Fruit fly (Drosophila melanogaster) whole organism, prepupa: ENCODE results near the gene SNRPG.

ENCODE experiments used
- Blimp-1 ChIP-seq: fragments of 200-800 bp; sonication (Bioruptor generic); optimal IDR thresholded peaks from 3 replicates; lab custom pipeline; 2017; ENCODE audit warnings: missing biosample characterization, missing genetic modification characterization, mild to moderate bottlenecking, moderate library complexity, missing genetic modification reagents
- CG10631 ChIP-seq: fragments of 200-800 bp; sonication (Bioruptor generic); optimal IDR thresholded peaks from 2 replicates; lab custom pipeline; 2016; ENCODE audit warnings: missing biosample characterization, missing genetic modification characterization
- CG10669 ChIP-seq: fragments of 200-800 bp; sonication (Bioruptor generic); optimal IDR thresholded peaks from 3 replicates; lab custom pipeline; 2018; ENCODE audit warnings: missing biosample characterization, mild to moderate bottlenecking, missing genetic modification characterization, moderate library complexity
- CG11294 ChIP-seq: fragments of 200-800 bp; sonication (Bioruptor generic); IDR thresholded peaks from 2 replicates; pipeline ENCODE4 v1.3.6; 2022; ENCODE audit warnings: missing biosample characterization, missing genetic modification characterization
- CG11762 ChIP-seq: fragments of 200-800 bp; sonication (Bioruptor generic); optimal IDR thresholded peaks from 3 replicates; lab custom pipeline; 2016; ENCODE audit warnings: missing biosample characterization, missing genetic modification characterization; ENCODE audit not compliant: insufficient read depth
- CG15336 ChIP-seq: fragments of 200-800 bp; sonication (Bioruptor generic); IDR thresholded peaks from 2 replicates; pipeline ENCODE4 v1.3.6; 2022; ENCODE audit warnings: missing biosample characterization, missing genetic modification characterization
- CG16779 ChIP-seq: fragments of 200-800 bp; sonication (Bioruptor generic); optimal IDR thresholded peaks from 3 replicates; lab custom pipeline; 2017; ENCODE audit warnings: missing biosample characterization, mild to moderate bottlenecking, missing genetic modification characterization
- CG3032 ChIP-seq: fragments of 200-800 bp; optimal IDR thresholded peaks from 2 replicates; lab custom pipeline; 2019; ENCODE audit warnings: missing biosample characterization, mild to moderate bottlenecking, missing genetic modification characterization, moderate library complexity
- CG31627 ChIP-seq: fragments of 200-800 bp; sonication (Bioruptor generic); optimal IDR thresholded peaks from 3 replicates; lab custom pipeline; 2016; ENCODE audit warnings: missing biosample characterization, missing genetic modification characterization
- CG34406 ChIP-seq: fragments of 200-800 bp; sonication (Bioruptor generic); optimal IDR thresholded peaks from 3 replicates; lab custom pipeline; 2016; ENCODE audit warnings: missing biosample characterization, missing genetic modification characterization
- CG3919 ChIP-seq: fragments of 200-800 bp; sonication (Bioruptor generic); optimal IDR thresholded peaks from 3 replicates; lab custom pipeline; 2016; ENCODE audit warnings: missing biosample characterization, missing genetic modification characterization
- CG4318 ChIP-seq: fragments of 200-800 bp; sonication (Bioruptor generic); optimal IDR thresholded peaks from 3 replicates; lab custom pipeline; 2017; ENCODE audit warnings: missing biosample characterization, mild to moderate bottlenecking, missing genetic modification characterization
- CG6163 ChIP-seq: fragments of 200-800 bp; sonication (Bioruptor generic); IDR thresholded peaks from 3 replicates; pipeline ENCODE4 v1.3.6; 2022; ENCODE audit warnings: missing biosample characterization, missing genetic modification characterization
- CG6276 ChIP-seq: fragments of 200-800 bp; sonication (Bioruptor generic); optimal IDR thresholded peaks from 2 replicates; lab custom pipeline; 2017; ENCODE audit warnings: missing biosample characterization, mild to moderate bottlenecking, missing genetic modification characterization
- CG6808 ChIP-seq: fragments of 200-800 bp; sonication (Bioruptor generic); optimal IDR thresholded peaks from 3 replicates; lab custom pipeline; 2017; ENCODE audit warnings: missing biosample characterization, missing genetic modification characterization, mild to moderate bottlenecking, moderate library complexity, missing genetic modification reagents
- CG6854 ChIP-seq: fragments of 200-800 bp; sonication (Bioruptor generic); optimal IDR thresholded peaks from 2 replicates; lab custom pipeline; 2017; ENCODE audit warnings: missing biosample characterization, mild to moderate bottlenecking, missing genetic modification characterization
- CG8119 ChIP-seq: fragments of 200-800 bp; sonication (Bioruptor generic); IDR thresholded peaks from 3 replicates; pipeline ENCODE4 v1.3.6; 2022; ENCODE audit warnings: missing biosample characterization, missing genetic modification characterization
- CG8319 ChIP-seq: fragments of 200-800 bp; sonication (Bioruptor generic); optimal IDR thresholded peaks from 3 replicates; lab custom pipeline; 2016; ENCODE audit warnings: missing biosample characterization, missing genetic modification characterization
- CG8632 ChIP-seq: fragments of 200-800 bp; sonication (Bioruptor generic); optimal IDR thresholded peaks from 3 replicates; lab custom pipeline; 2016; ENCODE audit warnings: missing biosample characterization, missing genetic modification characterization
- CG9139 ChIP-seq: fragments of 200-800 bp; sonication (Bioruptor generic); optimal IDR thresholded peaks from 3 replicates; lab custom pipeline; 2017; ENCODE audit warnings: missing biosample characterization, mild to moderate bottlenecking, missing genetic modification characterization
- Eip75B ChIP-seq: fragments of 200-800 bp; sonication (Bioruptor generic); optimal IDR thresholded peaks from 3 replicates; lab custom pipeline; 2016; ENCODE audit warnings: missing biosample characterization, missing genetic modification characterization
- Eip78C ChIP-seq: fragments of 200-800 bp; sonication (Bioruptor generic); peaks from one replicate; lab custom pipeline; 2016; ENCODE audit warnings: missing biosample characterization, missing genetic modification characterization
- Eip93F ChIP-seq: fragments of 200-800 bp; sonication (Bioruptor generic); optimal IDR thresholded peaks from 2 replicates; lab custom pipeline; 2016; ENCODE audit warnings: missing biosample characterization, mild to moderate bottlenecking, missing genetic modification characterization
- Ets21C ChIP-seq: fragments of 200-800 bp; sonication (Bioruptor generic); optimal IDR thresholded peaks from 3 replicates; lab custom pipeline; 2016; ENCODE audit warnings: missing biosample characterization, missing genetic modification characterization
- Ets96B ChIP-seq: fragments of 200-800 bp; optimal IDR thresholded peaks from 2 replicates; lab custom pipeline; 2019; ENCODE audit warnings: missing biosample characterization, mild to moderate bottlenecking, missing genetic modification characterization, moderate library complexity
- Gug ChIP-seq: fragments of 200-800 bp; sonication (Bioruptor generic); IDR thresholded peaks from 2 replicates; pipeline ENCODE4 v1.3.6; 2022; ENCODE audit warnings: missing biosample characterization, missing genetic modification characterization
- Hr38 ChIP-seq: sonication (Bioruptor generic); optimal IDR thresholded peaks from 2 replicates; lab custom pipeline; 2016; ENCODE audit warnings: missing biosample characterization, missing genetic modification characterization
- Hr39 ChIP-seq: fragments of 200-800 bp; sonication (Bioruptor generic); optimal IDR thresholded peaks from 2 replicates; lab custom pipeline; 2016; ENCODE audit warnings: missing biosample characterization, missing genetic modification characterization
- Hr4 ChIP-seq: fragments of 200-800 bp; sonication (Bioruptor generic); optimal IDR thresholded peaks from 3 replicates; lab custom pipeline; 2016; ENCODE audit warnings: missing biosample characterization, missing genetic modification characterization
- Lpt ChIP-seq: fragments of 200-800 bp; sonication (Bioruptor generic); optimal IDR thresholded peaks from 3 replicates; lab custom pipeline; 2016; ENCODE audit warnings: missing biosample characterization, missing genetic modification characterization
- Met ChIP-seq: fragments of 200-800 bp; sonication (Bioruptor generic); optimal IDR thresholded peaks from 3 replicates; lab custom pipeline; 2016; ENCODE audit warnings: missing biosample characterization, missing genetic modification characterization
- OdsH ChIP-seq: fragments of 200-800 bp; sonication (Bioruptor generic); optimal IDR thresholded peaks from 3 replicates; lab custom pipeline; 2016; ENCODE audit warnings: missing biosample characterization, missing genetic modification characterization
- Smox ChIP-seq: fragments of 200-800 bp; sonication (Bioruptor generic); optimal IDR thresholded peaks from 3 replicates; lab custom pipeline; 2016; ENCODE audit warnings: missing biosample characterization, missing genetic modification characterization
- Sox102F ChIP-seq: fragments of 200-800 bp; sonication (Bioruptor generic); optimal IDR thresholded peaks from 2 replicates; lab custom pipeline; 2016; ENCODE audit warnings: missing biosample characterization, mild to moderate bottlenecking, missing genetic modification characterization
- Sox14 ChIP-seq: fragments of 200-800 bp; sonication (Bioruptor generic); optimal IDR thresholded peaks from 3 replicates; lab custom pipeline; 2016; ENCODE audit warnings: missing biosample characterization, missing genetic modification characterization
- Sox15 ChIP-seq: fragments of 200-800 bp; sonication (Bioruptor generic); optimal IDR thresholded peaks from 3 replicates; lab custom pipeline; 2016; ENCODE audit warnings: missing biosample characterization, missing genetic modification characterization
- achi ChIP-seq: fragments of 200-800 bp; sonication (Bioruptor generic); optimal IDR thresholded peaks from 3 replicates; lab custom pipeline; 2016; ENCODE audit warnings: missing biosample characterization, missing genetic modification characterization
- acj6 ChIP-seq: fragments of 200-800 bp; sonication (Bioruptor generic); optimal IDR thresholded peaks from 3 replicates; lab custom pipeline; 2016; ENCODE audit warnings: missing biosample characterization, missing genetic modification characterization
- cyc ChIP-seq: fragments of 200-800 bp; sonication (Bioruptor generic); optimal IDR thresholded peaks from 3 replicates; lab custom pipeline; 2016; ENCODE audit warnings: missing biosample characterization, missing genetic modification characterization
- dac ChIP-seq: fragments of 200-800 bp; sonication (Bioruptor generic); optimal IDR thresholded peaks from 2 replicates; lab custom pipeline; 2017; ENCODE audit warnings: missing biosample characterization, mild to moderate bottlenecking, missing genetic modification characterization
- eg ChIP-seq: fragments of 200-800 bp; sonication (Bioruptor generic); IDR thresholded peaks from 3 replicates; pipeline ENCODE4 v1.3.6; 2022; ENCODE audit warnings: missing biosample characterization, missing genetic modification characterization
- fd59A ChIP-seq: fragments of 200-800 bp; sonication (Bioruptor generic); optimal IDR thresholded peaks from 2 replicates; lab custom pipeline; 2017; ENCODE audit warnings: missing biosample characterization, mild to moderate bottlenecking, missing genetic modification characterization, missing genetic modification reagents
- fkh ChIP-seq: fragments of 200-800 bp; sonication (Bioruptor generic); optimal IDR thresholded peaks from 3 replicates; lab custom pipeline; 2017; ENCODE audit warnings: missing biosample characterization, mild to moderate bottlenecking, missing genetic modification characterization, moderate library complexity
- net ChIP-seq: fragments of 200-800 bp; sonication (Bioruptor generic); optimal IDR thresholded peaks from 3 replicates; lab custom pipeline; 2016; ENCODE audit warnings: missing biosample characterization, missing genetic modification characterization
- pdm3 ChIP-seq: fragments of 200-800 bp; sonication (Bioruptor generic); optimal IDR thresholded peaks from 3 replicates; lab custom pipeline; 2016; ENCODE audit warnings: missing biosample characterization, missing genetic modification characterization
- spab ChIP-seq: fragments of 200-800 bp; sonication (Bioruptor generic); optimal IDR thresholded peaks from 2 replicates; lab custom pipeline; 2017; ENCODE audit warnings: missing biosample characterization, mild to moderate bottlenecking, missing genetic modification characterization, missing genetic modification reagents
- svp ChIP-seq: fragments of 200-800 bp; sonication (Bioruptor generic); peaks from one replicate; lab custom pipeline; 2016; ENCODE audit warnings: missing biosample characterization, missing genetic modification characterization
- topi ChIP-seq: fragments of 200-800 bp; sonication (Bioruptor generic); optimal IDR thresholded peaks from 3 replicates; lab custom pipeline; 2016; ENCODE audit warnings: missing biosample characterization, missing genetic modification characterization
- vri ChIP-seq: fragments of 200-800 bp; sonication (Bioruptor generic); optimal IDR thresholded peaks from 3 replicates; lab custom pipeline; 2016; ENCODE audit warnings: missing biosample characterization, mild to moderate bottlenecking, missing genetic modification characterization

The SNRPG gene

dm6 chrX:16670691-16671481 is 30.7 kb upstream of the SNRPG start (continued):
- peak; percentile 0 for TF ChIP-seq acj6
- peak; percentile 32 for TF ChIP-seq CG31627
- no peak for TF ChIP-seq CG11762 (GFP tag; lab: Kevin White, UChicago)
- no peak for TF ChIP-seq CG6808
- no peak for TF ChIP-seq net (GFP tag; lab: Kevin White, UChicago)
- TF ChIP-seq Ets21C (GFP tag; lab: Kevin White, UChicago): no peak
- no peak for TF ChIP-seq Sox14 (GFP tag; lab: Kevin White, UChicago)
- TF ChIP-seq CG11294 (GFP tag; lab: Robert Waterston, UW): no peak
- peak; percentile 16 for TF ChIP-seq Hr4
- no peak for TF ChIP-seq fd59A (GFP tag; lab: Kevin White, UChicago)
- peak; percentile 28 for TF ChIP-seq Hr39 (GFP tag; lab: Kevin White, UChicago)
- no peak for TF ChIP-seq CG3919 (GFP tag; lab: Kevin White, UChicago)
- peak; percentile 1 for TF ChIP-seq fkh (GFP tag; lab: Kevin White, UChicago)
- peak; percentile 22 for TF ChIP-seq Sox102F (GFP tag; lab: Kevin White, UChicago)
- no peak for TF ChIP-seq eg (GFP tag; lab: Robert Waterston, UW)
- peak; percentile 90 for TF ChIP-seq svp (GFP tag; lab: Kevin White, UChicago)
- TF ChIP-seq CG6854: no peak
- no peak for TF ChIP-seq CG10669 (GFP tag; lab: Kevin White, UChicago)
- TF ChIP-seq topi (GFP tag; lab: Kevin White, UChicago): peak; percentile 8
- peak; percentile 6 for TF ChIP-seq pdm3 (GFP tag; lab: Kevin White, UChicago)
- TF ChIP-seq achi (GFP tag; lab: Kevin White, UChicago): no peak
- TF ChIP-seq CG8119: no peak
- TF ChIP-seq CG6163 (GFP tag; lab: Robert Waterston, UW): no peak
- TF ChIP-seq Eip78C (GFP tag; lab: Kevin White, UChicago): peak; percentile 63
- no peak for TF ChIP-seq Gug (GFP tag; lab: Robert Waterston, UW)
- no peak for TF ChIP-seq Lpt (GFP tag; lab: Kevin White, UChicago)
- no peak for TF ChIP-seq vri
- TF ChIP-seq spab: no peak
- TF ChIP-seq CG8632 (GFP tag; lab: Kevin White, UChicago): no peak
- no peak for TF ChIP-seq Ets96B (tag; lab: Kevin White, UChicago)
- TF ChIP-seq, all 60 proteins: peak for 16

- TF ChIP-seq achi (GFP tag; lab: Kevin White, UChicago) (peak; percentile 27), CG9139 (GFP tag; lab: Kevin White, UChicago) (no peak), CG10631 (GFP tag; lab: Kevin White, UChicago) (no peak), Met (GFP tag; lab: Kevin White, UChicago) (no peak), Eip78C (GFP tag; lab: Kevin White, UChicago) (peak; percentile 45), CG4318 (GFP tag; lab: Kevin White, UChicago) (no peak), cyc (GFP tag; lab: Kevin White, UChicago) (peak; percentile 33), Sox15 (GFP tag; lab: Kevin White, UChicago) (no peak), CG8319 (no peak), CG15336 (no peak), CG16779 (tag; lab: Kevin White, UChicago) (no peak), svp (GFP tag; lab: Kevin White, UChicago) (no peak), CG11294 (GFP tag; lab: Robert Waterston, UW) (no peak), Sox14 (GFP tag; lab: Kevin White, UChicago) (no peak), Hr4 (peak; percentile 35), Lpt (GFP tag; lab: Kevin White, UChicago) (no peak), dac (no peak), CG6276 (GFP tag; lab: Kevin White, UChicago) (peak; percentile 32), pdm3 (GFP tag; lab: Kevin White, UChicago) (peak; percentile 37), CG3919 (GFP tag; lab: Kevin White, UChicago) (no peak), OdsH (GFP tag; lab: Kevin White, UChicago) (peak; percentile 14), CG8119 (peak; percentile 31; the same call in 1 of the 3 replicates), CG3032 (tag; lab: Kevin White, UChicago) (no peak), Eip75B (GFP tag; lab: Kevin White, UChicago) (no peak), acj6 (no peak), Eip93F (GFP tag; lab: Kevin White, UChicago) (no peak), Smox (GFP tag; lab: Kevin White, UChicago) (peak; percentile 34), CG34406 (no peak), Hr38 (GFP tag; lab: Kevin White, UChicago) (no peak), Sox102F (GFP tag; lab: Kevin White, UChicago) (peak; percentile 6), Hr39 (GFP tag; lab: Kevin White, UChicago) (peak; percentile 29), Blimp-1 (GFP tag; lab: Kevin White, UChicago) (no peak)
These were observed 30.0 kb upstream of the SNRPG start for dm6 chrX:16670262-16670661.
